Fruit fly (Drosophila melanogaster): ENCODE data around the gene CG1812.

The CG1812 gene

DNA sequence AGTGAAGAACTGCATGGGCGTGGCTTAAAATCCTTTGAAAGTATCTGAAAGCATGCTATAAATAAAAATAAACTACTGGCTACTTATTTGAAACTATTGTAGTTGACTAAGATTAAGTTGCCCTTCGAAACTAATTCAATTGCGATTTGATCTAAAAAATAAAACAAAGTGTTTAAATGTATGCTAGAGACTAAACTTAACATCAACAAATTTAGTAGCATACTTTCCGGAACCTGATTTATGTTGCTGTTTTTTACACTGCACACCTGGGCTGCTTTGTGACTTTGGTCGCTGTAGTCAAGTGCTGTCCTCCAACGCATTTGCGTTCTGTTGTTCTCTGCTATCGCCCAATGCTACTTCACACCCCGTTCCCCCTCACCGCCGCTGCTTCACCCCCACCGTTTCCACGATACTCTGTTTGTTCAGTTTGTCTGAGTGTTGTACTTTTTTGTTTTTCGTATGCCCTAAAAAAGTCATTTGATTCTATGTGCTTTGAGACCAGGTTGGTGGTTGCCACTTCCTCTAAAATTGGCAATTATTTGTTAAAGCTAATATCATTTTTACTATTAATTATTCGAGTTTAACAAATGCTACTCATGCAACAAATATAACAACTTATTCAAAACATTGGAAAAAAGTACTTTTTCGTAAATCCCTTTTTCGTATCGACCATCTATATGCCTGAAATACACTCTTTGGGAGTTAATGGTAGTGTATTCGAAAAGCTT, 8.4 kb upstream of the CG1812 start (continued):
- no peak for TF ChIP-seq CG34224 (GFP tag; IDR thresholded peaks at IDR 0.05; ENCODE audit: partially characterized antibody)
- no peak for TF ChIP-seq CG11696 (GFP tag; IDR thresholded peaks at IDR 0.05)
- peak; percentile 70 for TF ChIP-seq dmrt99B (tag; optimal IDR thresholded peaks at IDR 0.05)
- no peak for TF ChIP-seq NK7.1 (GFP tag; optimal IDR thresholded peaks at IDR 0.05)
- TF ChIP-seq CG3995 (GFP tag; optimal IDR thresholded peaks at IDR 0.05), result no peak
- TF ChIP-seq lmd (GFP tag; IDR thresholded peaks at IDR 0.05), result peak; percentile 57
- no peak; the same call in 1 of the 2 replicates for TF ChIP-seq E2f1 (GFP tag; IDR thresholded peaks at IDR 0.05)
- TF ChIP-seq CG12155 (GFP tag; optimal IDR thresholded peaks at IDR 0.05), result no peak
- TF ChIP-seq CG12744 (GFP tag; optimal IDR thresholded peaks at IDR 0.05), result no peak
- TF ChIP-seq zen2 (GFP tag; IDR thresholded peaks at IDR 0.05; ENCODE audit: partially characterized antibody), result no peak
- no peak for TF ChIP-seq sisA (GFP tag; IDR thresholded peaks at IDR 0.05)
- TF ChIP-seq CG17612 (GFP tag; IDR thresholded peaks at IDR 0.05), result peak; percentile 95
- no peak for TF ChIP-seq hb (GFP tag; IDR thresholded peaks at IDR 0.05; ENCODE audit: partially characterized antibody)
- TF ChIP-seq sob (GFP tag; IDR thresholded peaks at IDR 0.05), result peak; percentile 22; the same call in 1 of the 2 replicates
- no peak for TF ChIP-seq CG7745 (tag; optimal IDR thresholded peaks at IDR 0.05)
- TF ChIP-seq CG5245 (GFP tag; optimal IDR thresholded peaks at IDR 0.05), result no peak
- no peak for TF ChIP-seq CG6654 (GFP tag; optimal IDR thresholded peaks at IDR 0.05)
- no peak for TF ChIP-seq nerfin-2 (GFP tag; IDR thresholded peaks at IDR 0.05; ENCODE audit: partially characterized antibody)
- no peak for TF ChIP-seq p53 (GFP tag; optimal IDR thresholded peaks at IDR 0.05)
- TF ChIP-seq CG9437 (GFP tag; optimal IDR thresholded peaks at IDR 0.05), result peak; percentile 49
- peak; percentile 3 for TF ChIP-seq corto (GFP tag; optimal IDR thresholded peaks at IDR 0.05)
- TF ChIP-seq GATAe (GFP tag; conservative IDR thresholded peaks at IDR 0.05), result peak; percentile 63
- no peak for TF ChIP-seq CG3838 (GFP tag; optimal IDR thresholded peaks at IDR 0.05)
- TF ChIP-seq Dip2 (GFP tag; IDR thresholded peaks at IDR 0.05), result no peak
- TF ChIP-seq CG15011 (GFP tag; optimal IDR thresholded peaks at IDR 0.05), result no peak
- peak; percentile 32 for TF ChIP-seq CG12104 (GFP tag; optimal IDR thresholded peaks at IDR 0.05)
- TF ChIP-seq CG4424 (GFP tag; optimal IDR thresholded peaks at IDR 0.05), result peak; percentile 13
- TF ChIP-seq ci (GFP tag; IDR thresholded peaks at IDR 0.05), result no peak
- TF ChIP-seq CG10431 (GFP tag; optimal IDR thresholded peaks at IDR 0.05), result no peak
- TF ChIP-seq D19A (tag; optimal IDR thresholded peaks at IDR 0.05), result peak; percentile 97
- TF ChIP-seq D (optimal IDR thresholded peaks at IDR 0.05), result no peak
- TF ChIP-seq D (GFP tag; optimal IDR thresholded peaks at IDR 0.05), result peak; percentile 31
- no peak; the same call in 2 of the 3 replicates for TF ChIP-seq jigr1 (GFP tag; IDR thresholded peaks at IDR 0.05)
- no peak for TF ChIP-seq ind (GFP tag; optimal IDR thresholded peaks at IDR 0.05)
- TF ChIP-seq Usf (GFP tag; optimal IDR thresholded peaks at IDR 0.05), result no peak
- no peak for TF ChIP-seq CG8281 (tag; optimal IDR thresholded peaks at IDR 0.05)
- peak; percentile 58 for TF ChIP-seq Hand (GFP tag; optimal IDR thresholded peaks at IDR 0.05)
- TF ChIP-seq Abd-B (GFP tag; optimal IDR thresholded peaks at IDR 0.05), result no peak
- TF ChIP-seq Hmr (GFP tag; optimal IDR thresholded peaks at IDR 0.05), result peak; percentile 68
- no peak for TF ChIP-seq inv (GFP tag; IDR thresholded peaks at IDR 0.05; ENCODE audit: partially characterized antibody)
- no peak for TF ChIP-seq CG3847 (GFP tag; IDR thresholded peaks at IDR 0.05)
- no peak for TF ChIP-seq CG6175 (GFP tag; IDR thresholded peaks at IDR 0.05)
- TF ChIP-seq Rfx (GFP tag; IDR thresholded peaks at IDR 0.05), result no peak; the same call in 1 of the 2 replicates
- no peak for TF ChIP-seq CG17186 (GFP tag; optimal IDR thresholded peaks at IDR 0.05)
- TF ChIP-seq Eip74EF (GFP tag; optimal IDR thresholded peaks at IDR 0.05), result peak in 1 of 2 experiments; percentile 27
- no peak for TF ChIP-seq gcm2 (GFP tag; optimal IDR thresholded peaks at IDR 0.05)
- no peak for TF ChIP-seq stwl (tag; optimal IDR thresholded peaks at IDR 0.05)
- no peak for TF ChIP-seq CG17328 (GFP tag; IDR thresholded peaks at IDR 0.05)
- TF ChIP-seq CG12769 (tag; optimal IDR thresholded peaks at IDR 0.05), result peak; percentile 47
- TF ChIP-seq cad (GFP tag; optimal IDR thresholded peaks at IDR 0.05), result no peak
